Worm (Caenorhabditis elegans) whole organism, midembryonic: Measurements from ENCODE around the gene T28B11.1.

ENCODE experiments used
- T22C8.4 ChIP-seq: fragments of 200-800 bp; sonication (Bioruptor generic); IDR thresholded peaks from 2 replicates; pipeline ENCODE4 v1.3.6; 2022; ENCODE audit warnings: missing genetic modification characterization, missing compliant biosample characterization
- cog-1 ChIP-seq: sonication (generic microtip); optimal IDR thresholded peaks from 2 replicates; lab custom pipeline; 2016; ENCODE audit warnings: missing genetic modification characterization, missing compliant biosample characterization
- flt-1 ChIP-seq: fragments of 200-800 bp; sonication (Bioruptor generic); IDR thresholded peaks from 2 replicates; pipeline ENCODE4 v1.3.6; 2022; ENCODE audit warnings: missing genetic modification characterization, missing compliant biosample characterization
- klf-2 ChIP-seq: fragments of 200-800 bp; sonication (Bioruptor generic); conservative IDR thresholded peaks from 2 replicates; pipeline ENCODE4 v1.3.6; 2022; ENCODE audit warnings: missing genetic modification reagents, missing genetic modification characterization, missing compliant biosample characterization
- med-1 ChIP-seq: sonication (generic microtip); optimal IDR thresholded peaks from 2 replicates; lab custom pipeline; 2017; ENCODE audit warnings: missing genetic modification characterization, mild to moderate bottlenecking, missing compliant biosample characterization, antibody characterized with exemption, missing genetic modification reagents; ENCODE audit not compliant: insufficient read depth
- ref-1 ChIP-seq: fragments of 200-800 bp; sonication (Bioruptor generic); conservative IDR thresholded peaks from 2 replicates; pipeline ENCODE4 v1.3.6; 2022; ENCODE audit warnings: missing genetic modification reagents, missing genetic modification characterization, missing compliant biosample characterization
- tab-1 ChIP-seq: fragments of 200-800 bp; sonication (Bioruptor generic); IDR thresholded peaks from 2 replicates; pipeline ENCODE4 v1.3.6; 2022; ENCODE audit warnings: missing genetic modification characterization, missing compliant biosample characterization
- ztf-23 ChIP-seq: fragments of 200-800 bp; sonication (Bioruptor generic); IDR thresholded peaks from 2 replicates; pipeline ENCODE4 v1.3.6; 2022; ENCODE audit warnings: missing genetic modification reagents, missing genetic modification characterization, missing compliant biosample characterization
- ztf-29 ChIP-seq: fragments of 200-800 bp; sonication (Bioruptor generic); IDR thresholded peaks from 2 replicates; pipeline ENCODE4 v1.3.6; 2022; ENCODE audit warnings: missing genetic modification reagents, missing genetic modification characterization, missing compliant biosample characterization

T28B11.1 gene

ce11 chrV:10731989-10732472 is at the start of gene T28B11.1:
Gene T28B11.1, minus strand, starts transcription at chrV:10732422.
- no peak for TF ChIP-seq T22C8.4 (GFP tag; lab: Robert Waterston, UW)
- TF ChIP-seq tab-1 (GFP tag; lab: Robert Waterston, UW) = no peak
- TF ChIP-seq flt-1 = no peak
- TF ChIP-seq med-1 (GFP tag; lab: Kevin White, UChicago) = no peak
- no peak for TF ChIP-seq ztf-29 (GFP tag; lab: Robert Waterston, UW)
- TF ChIP-seq cog-1 (tag; lab: Kevin White, UChicago) = no peak
- TF ChIP-seq ztf-23 (GFP tag; lab: Robert Waterston, UW) = no peak
- TF ChIP-seq klf-2 (GFP tag; lab: Robert Waterston, UW) = no peak
- TF ChIP-seq ref-1 (GFP tag; lab: Robert Waterston, UW) = no peak

- no peak for TF ChIP-seq tab-1 (GFP tag; lab: Robert Waterston, UW)
- TF ChIP-seq cog-1 (tag; lab: Kevin White, UChicago) = no peak
- no peak for TF ChIP-seq ztf-23 (GFP tag; lab: Robert Waterston, UW)
- no peak for TF ChIP-seq med-1 (GFP tag; lab: Kevin White, UChicago)
- no peak for TF ChIP-seq ref-1 (GFP tag; lab: Robert Waterston, UW)
- no peak for TF ChIP-seq T22C8.4 (GFP tag; lab: Robert Waterston, UW)
- TF ChIP-seq klf-2 (GFP tag; lab: Robert Waterston, UW) = no peak
- TF ChIP-seq flt-1 = no peak
These were observed 44.4 kb upstream of the T28B11.1 start, which contains the start of gene D1054.5 for ce11 chrV:10776528-10777055. Gene D1054.5, minus strand, starts transcription at chrV:10776578.

ce11 chrV:10773216-10773615 is 41.0 kb upstream of the T28B11.1 start:
- TF ChIP-seq klf-2 (GFP tag; lab: Robert Waterston, UW) (no peak), ref-1 (GFP tag; lab: Robert Waterston, UW) (no peak), cog-1 (tag; lab: Kevin White, UChicago) (no peak), flt-1 (no peak), ztf-23 (GFP tag; lab: Robert Waterston, UW) (no peak)

ce11 chrV:10771390-10771789 is 39.2 kb upstream of the T28B11.1 start, which contains the start of gene D1054.3:
Gene D1054.3, plus strand, starts transcription at chrV:10771451.
- TF ChIP-seq med-1 (GFP tag; lab: Kevin White, UChicago) (no peak), klf-2 (GFP tag; lab: Robert Waterston, UW) (no peak)

ce11 chrV:10770026-10770425 is 37.8 kb upstream of the T28B11.1 start, which contains the start of the genes D1054.1 and pas-2:
Gene D1054.1, minus strand, starts transcription at chrV:10770217.
Gene pas-2, plus strand, starts transcription at chrV:10770368.
- no peak for TF ChIP-seq T22C8.4 (GFP tag; lab: Robert Waterston, UW)
- no peak for TF ChIP-seq ref-1 (GFP tag; lab: Robert Waterston, UW)
- no peak for TF ChIP-seq klf-2 (GFP tag; lab: Robert Waterston, UW)
- no peak for TF ChIP-seq ztf-23 (GFP tag; lab: Robert Waterston, UW)

- TF ChIP-seq ztf-29 (GFP tag; lab: Robert Waterston, UW) (no peak), T22C8.4 (GFP tag; lab: Robert Waterston, UW) (no peak), ref-1 (GFP tag; lab: Robert Waterston, UW) (no peak), cog-1 (tag; lab: Kevin White, UChicago) (no peak), flt-1 (no peak), ztf-23 (GFP tag; lab: Robert Waterston, UW) (no peak)
These were observed 36.7 kb upstream of the T28B11.1 start for ce11 chrV:10768892-10769291.

- TF ChIP-seq T22C8.4 (GFP tag; lab: Robert Waterston, UW) (no peak), cog-1 (tag; lab: Kevin White, UChicago) (no peak), ref-1 (GFP tag; lab: Robert Waterston, UW) (no peak), med-1 (GFP tag; lab: Kevin White, UChicago) (no peak), tab-1 (GFP tag; lab: Robert Waterston, UW) (no peak), klf-2 (GFP tag; lab: Robert Waterston, UW) (no peak), ztf-29 (GFP tag; lab: Robert Waterston, UW) (no peak), ztf-23 (GFP tag; lab: Robert Waterston, UW) (no peak), flt-1 (no peak)
These were observed 31.8 kb upstream of the T28B11.1 start, which contains the start of gene ocr-1 for ce11 chrV:10764066-10764465. Gene ocr-1, plus strand, starts transcription at chrV:10764366.

ce11 chrV:10762695-10763094 is 30.5 kb upstream of the T28B11.1 start, which contains the start of gene sre-6:
Gene sre-6, minus strand, starts transcription at chrV:10762795.
- no peak for TF ChIP-seq cog-1 (tag; lab: Kevin White, UChicago)

ce11 chrV:10760839-10761238 is 28.6 kb upstream of the T28B11.1 start:
- TF ChIP-seq klf-2 (GFP tag; lab: Robert Waterston, UW) (no peak), ref-1 (GFP tag; lab: Robert Waterston, UW) (no peak), T22C8.4 (GFP tag; lab: Robert Waterston, UW) (no peak), ztf-23 (GFP tag; lab: Robert Waterston, UW) (no peak), cog-1 (tag; lab: Kevin White, UChicago) (no peak), med-1 (GFP tag; lab: Kevin White, UChicago) (no peak), ztf-29 (GFP tag; lab: Robert Waterston, UW) (no peak), tab-1 (GFP tag; lab: Robert Waterston, UW) (no peak), flt-1 (no peak)

- TF ChIP-seq klf-2 (GFP tag; lab: Robert Waterston, UW) (no peak), med-1 (GFP tag; lab: Kevin White, UChicago) (no peak), flt-1 (no peak), ztf-23 (GFP tag; lab: Robert Waterston, UW) (no peak), ztf-29 (GFP tag; lab: Robert Waterston, UW) (no peak), cog-1 (tag; lab: Kevin White, UChicago) (no peak), T22C8.4 (GFP tag; lab: Robert Waterston, UW) (no peak), ref-1 (GFP tag; lab: Robert Waterston, UW) (no peak), tab-1 (GFP tag; lab: Robert Waterston, UW) (no peak)
These were observed 26.4 kb upstream of the T28B11.1 start, which contains the start of gene F28H7.8 for ce11 chrV:10758658-10759057. Gene F28H7.8, plus strand, starts transcription at chrV:10758958.
